Worm (Caenorhabditis elegans) whole organism, midembryonic: ENCODE results near the gene skr-18.
A peak's percentile ranks its signal among the peaks of the same experiment; 100 is the strongest.

Experiments used
- T22C8.4 ChIP-seq: fragments of 200-800 bp; sonication (Bioruptor generic); IDR thresholded peaks from 2 replicates; pipeline ENCODE4 v1.3.6; 2022; ENCODE audit warnings: missing genetic modification characterization, missing compliant biosample characterization
- cog-1 ChIP-seq: sonication (generic microtip); optimal IDR thresholded peaks from 2 replicates; lab custom pipeline; 2016; ENCODE audit warnings: missing genetic modification characterization, missing compliant biosample characterization
- flt-1 ChIP-seq: fragments of 200-800 bp; sonication (Bioruptor generic); IDR thresholded peaks from 2 replicates; pipeline ENCODE4 v1.3.6; 2022; ENCODE audit warnings: missing genetic modification characterization, missing compliant biosample characterization
- klf-2 ChIP-seq: fragments of 200-800 bp; sonication (Bioruptor generic); conservative IDR thresholded peaks from 2 replicates; pipeline ENCODE4 v1.3.6; 2022; ENCODE audit warnings: missing genetic modification reagents, missing genetic modification characterization, missing compliant biosample characterization
- med-1 ChIP-seq: sonication (generic microtip); optimal IDR thresholded peaks from 2 replicates; lab custom pipeline; 2017; ENCODE audit warnings: missing genetic modification characterization, mild to moderate bottlenecking, missing compliant biosample characterization, antibody characterized with exemption, missing genetic modification reagents; ENCODE audit not compliant: insufficient read depth
- ref-1 ChIP-seq: fragments of 200-800 bp; sonication (Bioruptor generic); conservative IDR thresholded peaks from 2 replicates; pipeline ENCODE4 v1.3.6; 2022; ENCODE audit warnings: missing genetic modification reagents, missing genetic modification characterization, missing compliant biosample characterization
- tab-1 ChIP-seq: fragments of 200-800 bp; sonication (Bioruptor generic); IDR thresholded peaks from 2 replicates; pipeline ENCODE4 v1.3.6; 2022; ENCODE audit warnings: missing genetic modification characterization, missing compliant biosample characterization
- ztf-23 ChIP-seq: fragments of 200-800 bp; sonication (Bioruptor generic); IDR thresholded peaks from 2 replicates; pipeline ENCODE4 v1.3.6; 2022; ENCODE audit warnings: missing genetic modification reagents, missing genetic modification characterization, missing compliant biosample characterization
- ztf-29 ChIP-seq: fragments of 200-800 bp; sonication (Bioruptor generic); IDR thresholded peaks from 2 replicates; pipeline ENCODE4 v1.3.6; 2022; ENCODE audit warnings: missing genetic modification reagents, missing genetic modification characterization, missing compliant biosample characterization

skr-18 gene

DNA sequence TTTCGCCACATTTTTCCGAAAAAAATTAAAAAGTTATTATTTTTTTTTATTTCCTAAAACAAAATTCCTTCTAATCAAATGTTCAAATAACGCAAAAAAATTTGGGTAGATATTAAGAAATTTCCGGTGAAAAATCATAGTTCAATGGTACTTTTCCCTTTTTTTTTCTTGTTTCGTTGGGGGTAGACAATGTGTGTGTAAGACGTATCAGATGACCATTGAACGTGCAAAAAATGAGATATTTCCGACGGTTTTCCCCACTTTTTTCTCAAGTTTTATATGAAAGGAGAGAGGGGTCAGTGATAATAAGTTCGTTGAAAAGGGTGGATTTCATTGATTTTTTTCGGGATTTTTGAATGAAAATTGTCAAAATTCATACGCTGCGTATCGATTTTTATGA is 30.9 kb upstream of the skr-18 start:
- TF ChIP-seq klf-2 (no peak), tab-1 (GFP tag; lab: Robert Waterston, UW) (no peak), flt-1 (GFP tag; lab: Robert Waterston, UW) (no peak), cog-1 (tag; lab: Kevin White, UChicago) (no peak), T22C8.4 (GFP tag; lab: Robert Waterston, UW) (no peak), ztf-29 (GFP tag; lab: Robert Waterston, UW) (no peak), ref-1 (no peak), med-1 (GFP tag; lab: Kevin White, UChicago) (no peak), ztf-23 (no peak)

DNA sequence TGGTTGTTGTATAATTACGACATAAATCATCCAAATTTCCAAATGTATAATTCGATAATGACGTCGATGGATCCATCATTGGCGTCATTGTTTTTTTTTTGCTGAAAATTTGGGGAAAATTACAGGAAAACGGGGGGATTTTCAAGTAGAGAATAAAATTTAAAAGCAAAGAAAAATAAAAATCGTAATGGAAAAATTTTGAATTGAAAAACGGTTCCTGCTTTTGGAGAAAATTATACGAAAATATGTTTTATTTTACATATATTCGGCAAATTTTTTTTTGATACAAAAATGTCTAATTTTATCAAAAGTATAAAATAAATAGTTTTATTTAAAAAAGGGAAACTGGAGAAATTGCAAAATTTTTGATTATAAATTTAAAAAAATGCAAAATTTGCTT is 29.6 kb upstream of the skr-18 start, which contains the start of gene zipt-15:
zipt-15 (minus strand) TSS at position 101 of the 400 bp plus-strand sequence.
- no peak for TF ChIP-seq klf-2
- no peak for TF ChIP-seq med-1 (GFP tag; lab: Kevin White, UChicago)
- no peak for TF ChIP-seq ztf-29 (GFP tag; lab: Robert Waterston, UW)
- no peak for TF ChIP-seq ztf-23
- TF ChIP-seq T22C8.4 (GFP tag; lab: Robert Waterston, UW): no peak

DNA sequence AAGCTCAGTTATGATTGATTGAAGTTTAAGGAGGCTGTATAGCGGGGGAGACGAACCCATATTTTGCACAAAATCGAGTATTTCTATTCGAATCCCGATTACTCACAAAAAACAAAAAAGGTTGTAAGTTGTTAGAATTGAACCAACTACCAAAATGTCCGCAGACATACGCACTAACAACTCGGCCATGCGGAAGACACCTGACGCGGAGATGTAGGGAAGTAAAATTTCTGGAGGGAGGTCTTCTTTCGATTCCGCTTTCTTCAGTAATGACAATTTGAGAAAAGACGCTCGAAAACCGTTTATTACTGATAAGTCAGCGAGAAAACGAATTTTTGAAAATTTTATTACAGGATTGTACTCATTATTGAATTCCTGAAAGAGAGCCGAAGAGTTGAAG is 22.6 kb upstream of the skr-18 start:
- no peak for TF ChIP-seq flt-1 (GFP tag; lab: Robert Waterston, UW)
- TF ChIP-seq klf-2: no peak
- TF ChIP-seq tab-1 (GFP tag; lab: Robert Waterston, UW): no peak
- TF ChIP-seq ztf-23: no peak
- no peak for TF ChIP-seq med-1 (GFP tag; lab: Kevin White, UChicago)
- TF ChIP-seq T22C8.4 (GFP tag; lab: Robert Waterston, UW): no peak

DNA sequence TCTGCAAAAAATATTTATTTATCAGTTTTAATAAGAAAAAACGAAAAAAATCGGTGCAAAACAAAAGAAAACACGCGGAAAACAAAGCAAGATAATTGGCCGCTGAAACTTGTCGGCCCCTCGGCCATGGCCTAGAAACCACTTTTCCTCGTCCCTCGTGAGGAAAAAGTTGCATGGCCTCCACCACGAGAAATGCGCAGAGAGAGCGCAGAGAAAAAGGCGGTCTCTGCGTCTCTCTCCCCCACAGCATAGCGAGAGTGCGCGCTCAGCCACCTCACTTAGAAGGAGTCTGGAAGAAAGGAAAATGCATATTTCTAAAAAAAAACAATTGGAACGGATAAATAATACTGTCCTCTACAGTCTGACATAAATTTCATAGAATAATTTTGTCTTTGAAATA is 18.1 kb upstream of the skr-18 start:
- TF ChIP-seq tab-1 (GFP tag; lab: Robert Waterston, UW) (0 out of 2 replicates have a peak, but pooled peaks have one; percentile 65), klf-2 (peak; percentile 59; the same call in 1 of the 2 replicates), ztf-23 (peak; percentile 74), flt-1 (GFP tag; lab: Robert Waterston, UW) (peak; percentile 71; the same call in 1 of the 2 replicates)

DNA sequence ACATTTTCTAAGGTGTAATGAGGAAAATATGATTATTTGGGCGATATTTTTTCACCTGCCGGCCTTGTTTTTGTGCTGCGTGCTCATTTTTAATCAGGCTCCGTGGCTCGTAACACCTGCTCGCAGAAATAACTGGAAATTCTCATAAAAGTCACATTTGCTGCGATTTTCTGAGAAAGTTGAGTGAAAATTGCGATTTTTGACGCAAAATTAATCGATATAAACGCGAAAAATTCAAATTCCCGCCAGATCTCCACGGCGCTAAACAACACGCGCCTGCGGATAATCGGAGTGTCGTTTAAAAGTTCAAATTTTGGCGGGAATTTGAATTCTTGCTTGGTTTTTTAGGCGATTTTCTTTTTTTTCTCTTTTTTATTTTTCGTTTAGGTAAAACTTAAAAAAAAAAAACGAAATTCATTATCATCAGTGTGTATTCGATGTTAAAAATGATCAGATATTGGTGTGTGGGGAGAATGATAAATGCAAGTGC is 11.8 kb upstream of the skr-18 start, which contains the start of gene Y55F3BL.6:
Y55F3BL.6 (minus strand) TSS at position 51 of the 490 bp plus-strand sequence.
- TF ChIP-seq klf-2: no peak
- TF ChIP-seq ref-1: no peak
- no peak for TF ChIP-seq cog-1 (tag; lab: Kevin White, UChicago)
- TF ChIP-seq T22C8.4 (GFP tag; lab: Robert Waterston, UW): no peak
- no peak for TF ChIP-seq flt-1 (GFP tag; lab: Robert Waterston, UW)
- no peak for TF ChIP-seq ztf-29 (GFP tag; lab: Robert Waterston, UW)
- TF ChIP-seq tab-1 (GFP tag; lab: Robert Waterston, UW): no peak
- TF ChIP-seq ztf-23: no peak
- no peak for TF ChIP-seq med-1 (GFP tag; lab: Kevin White, UChicago)

DNA sequence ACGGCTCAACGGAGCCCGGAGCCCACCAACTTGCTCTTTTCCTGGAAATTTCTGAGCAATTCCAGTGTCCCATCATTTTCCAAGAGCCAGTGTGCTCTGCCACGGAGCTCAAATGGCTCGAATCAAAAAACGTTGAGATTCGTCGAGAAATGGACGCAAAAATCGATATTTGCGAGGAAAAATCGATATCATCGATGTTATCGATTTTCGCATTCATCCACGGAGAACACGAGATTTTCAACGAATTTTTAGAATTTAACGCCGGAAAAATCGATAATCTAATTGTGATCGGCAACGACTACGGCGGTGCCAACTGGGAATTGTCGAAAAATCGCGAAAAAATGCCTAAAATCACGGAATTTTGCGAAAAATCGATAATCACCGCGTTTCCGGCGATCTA is 10.5 kb upstream of the skr-18 start:
- TF ChIP-seq ztf-23 (no peak), T22C8.4 (GFP tag; lab: Robert Waterston, UW) (peak; percentile 59)

DNA sequence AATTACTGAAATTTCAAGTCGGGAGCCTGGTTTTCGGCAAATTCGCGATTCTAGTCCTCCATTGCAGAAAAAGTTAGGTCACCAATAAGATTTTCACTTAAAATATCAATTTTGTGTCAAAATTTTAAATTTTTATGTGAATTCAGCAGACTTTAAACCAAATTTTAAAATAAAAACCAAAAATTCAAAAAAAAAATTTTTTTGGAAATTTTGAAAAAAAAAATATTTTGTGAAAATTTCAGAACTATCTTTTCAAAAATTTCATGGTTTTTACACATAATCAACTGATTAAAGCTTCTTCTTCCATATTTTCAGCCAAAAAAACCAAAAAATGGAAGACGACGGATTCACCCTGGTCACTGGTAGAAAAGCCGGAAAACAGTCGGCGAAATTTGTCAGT is 9.6 kb upstream of the skr-18 start, which contains the start of gene Y55F3BL.4:
Y55F3BL.4 (plus strand) TSS at position 301 of the 400 bp plus-strand sequence.
- TF ChIP-seq ref-1 (no peak), klf-2 (no peak), ztf-29 (GFP tag; lab: Robert Waterston, UW) (no peak), flt-1 (GFP tag; lab: Robert Waterston, UW) (no peak), med-1 (GFP tag; lab: Kevin White, UChicago) (no peak), ztf-23 (no peak), cog-1 (tag; lab: Kevin White, UChicago) (no peak), tab-1 (GFP tag; lab: Robert Waterston, UW) (no peak), T22C8.4 (GFP tag; lab: Robert Waterston, UW) (no peak)

DNA sequence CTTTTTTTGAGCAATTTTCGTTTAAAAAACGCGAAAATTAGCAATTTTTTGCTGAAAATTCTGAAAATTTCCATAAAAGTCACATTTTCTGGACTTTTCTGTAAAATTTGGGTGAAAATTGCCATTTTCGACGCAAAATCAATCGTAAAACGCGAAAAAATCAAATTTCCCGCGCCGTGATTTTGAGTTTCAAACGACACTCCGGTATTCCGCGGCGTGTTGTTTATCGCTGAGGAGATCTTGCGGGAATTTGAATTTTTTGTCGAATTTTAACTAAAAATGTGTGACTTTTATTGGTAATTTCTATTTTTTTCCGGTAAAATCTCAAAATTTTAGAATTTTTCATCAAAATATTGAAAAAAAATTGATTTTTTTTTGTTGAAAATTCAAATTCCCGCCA is 5.9 kb upstream of the skr-18 start:
- TF ChIP-seq med-1 (GFP tag; lab: Kevin White, UChicago) (no peak), T22C8.4 (GFP tag; lab: Robert Waterston, UW) (no peak), tab-1 (GFP tag; lab: Robert Waterston, UW) (no peak), flt-1 (GFP tag; lab: Robert Waterston, UW) (no peak), cog-1 (tag; lab: Kevin White, UChicago) (no peak), ref-1 (no peak), klf-2 (no peak), ztf-29 (GFP tag; lab: Robert Waterston, UW) (no peak), ztf-23 (no peak)

DNA sequence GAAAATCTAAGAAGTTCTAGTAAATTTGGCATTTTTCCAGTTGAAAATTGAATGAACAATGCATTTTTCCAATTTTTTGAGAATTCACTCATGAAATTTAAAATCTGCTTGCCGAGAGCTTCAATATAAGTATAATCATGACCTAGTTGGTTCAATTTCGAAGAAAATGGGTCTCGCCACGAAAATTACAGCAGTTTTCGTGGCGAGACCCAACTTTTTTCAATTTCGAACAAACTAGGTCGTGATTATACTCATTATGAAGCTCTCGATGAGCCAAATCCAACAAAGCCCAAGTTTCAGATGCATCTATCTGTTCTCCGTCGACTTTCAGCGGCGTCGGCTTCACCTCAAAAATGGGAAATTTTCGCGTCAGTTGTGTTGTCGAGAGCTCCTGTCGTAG is 5.3 kb upstream of the skr-18 start, which contains the start of gene mrpl-46:
mrpl-46 (plus strand) TSS at position 301 of the 400 bp plus-strand sequence.
- TF ChIP-seq ztf-29 (GFP tag; lab: Robert Waterston, UW) (no peak), cog-1 (tag; lab: Kevin White, UChicago) (no peak), ztf-23 (no peak), tab-1 (GFP tag; lab: Robert Waterston, UW) (no peak), flt-1 (GFP tag; lab: Robert Waterston, UW) (no peak), klf-2 (no peak), med-1 (GFP tag; lab: Kevin White, UChicago) (no peak), ref-1 (no peak), T22C8.4 (GFP tag; lab: Robert Waterston, UW) (no peak)

DNA sequence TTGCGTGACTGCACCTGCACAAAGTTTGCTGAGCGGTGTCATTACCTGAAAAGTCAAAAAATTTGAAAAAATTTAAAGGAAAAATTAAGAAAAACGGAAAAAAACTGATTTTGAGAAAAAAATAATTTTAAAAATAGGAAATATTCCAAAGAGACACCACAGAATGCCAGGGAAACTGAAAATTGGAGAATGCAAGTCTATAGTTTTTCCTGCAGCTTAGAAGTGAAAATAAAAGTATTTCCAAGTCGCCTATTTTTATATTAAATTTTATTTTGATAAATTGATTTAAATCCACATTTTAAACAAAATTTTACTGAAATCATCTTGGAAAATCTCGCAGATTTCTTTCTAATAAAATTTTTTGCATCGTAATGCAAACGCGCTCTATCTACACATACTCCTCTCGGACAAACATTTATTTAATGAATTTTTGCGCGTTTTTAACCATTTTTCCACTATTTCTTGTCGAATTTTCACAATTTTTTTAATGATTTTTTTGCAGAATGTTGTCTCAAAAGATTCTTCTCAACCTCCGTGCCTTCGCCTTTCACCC is 1.4 kb upstream of the skr-18 start, which contains the start of the genes F56B3.11 and ech-5:
F56B3.11 (minus strand) TSS at position 51 of the 553 bp plus-strand sequence.
ech-5 (plus strand) TSS at position 503 of the 553 bp plus-strand sequence.
- no peak for TF ChIP-seq ref-1
- TF ChIP-seq klf-2: peak; percentile 81
- TF ChIP-seq ztf-29 (GFP tag; lab: Robert Waterston, UW): no peak; the same call in 1 of the 2 replicates
- TF ChIP-seq tab-1 (GFP tag; lab: Robert Waterston, UW): no peak
- peak; percentile 79 for TF ChIP-seq ztf-23
- peak; percentile 87 for TF ChIP-seq cog-1 (tag; lab: Kevin White, UChicago)
- peak; percentile 44; the same call in 1 of the 2 replicates for TF ChIP-seq flt-1 (GFP tag; lab: Robert Waterston, UW)
